Fruit fly (Drosophila melanogaster): Measurements from ENCODE around the gene CG10098.

The CG10098 gene

DNA sequence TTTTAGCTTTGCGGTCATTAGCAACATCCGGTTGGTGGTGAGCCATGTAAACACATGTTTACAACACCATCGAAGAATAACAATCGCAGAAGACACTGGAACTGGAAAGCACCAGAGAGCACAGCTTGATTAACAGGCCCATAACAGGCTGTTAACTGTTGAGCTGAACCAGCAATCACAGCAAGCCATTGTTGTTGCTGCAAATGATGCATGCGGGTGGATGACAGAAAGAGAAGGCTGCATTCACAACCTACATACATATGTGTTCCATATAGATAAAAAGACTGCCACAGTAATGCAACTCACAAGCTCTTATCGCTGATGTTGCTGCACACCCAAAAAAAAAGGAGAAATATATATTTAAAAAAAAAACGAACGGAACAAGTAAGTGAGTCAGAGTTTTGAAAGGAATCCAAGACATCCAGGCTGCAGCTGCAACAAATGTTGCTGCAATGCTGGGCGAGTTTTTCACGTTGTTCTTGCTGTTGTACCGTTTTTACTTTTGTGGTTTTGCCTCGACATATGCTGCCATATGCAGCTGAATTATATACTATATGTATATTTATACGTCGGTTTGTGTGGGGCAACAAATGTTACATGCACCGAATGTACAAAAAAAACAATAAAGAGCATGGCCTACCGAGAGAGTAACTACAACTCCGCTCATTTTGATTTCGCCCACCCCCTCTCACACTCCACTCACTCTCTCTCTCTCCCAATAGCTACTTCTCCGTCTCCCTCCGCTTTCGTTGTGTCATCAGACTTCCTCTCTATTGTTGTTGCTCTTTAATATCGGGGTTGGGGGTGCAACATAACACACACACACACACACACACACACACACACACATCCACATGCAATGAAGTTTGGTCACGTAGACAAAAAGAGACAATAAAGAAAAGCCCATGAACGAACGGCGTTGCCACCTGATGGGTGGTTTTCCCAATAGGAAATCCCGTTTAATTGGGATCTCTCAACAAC, 21.2 kb upstream of the CG10098 start (continued):
- TF ChIP-seq Hr51 (GFP tag; optimal IDR thresholded peaks at IDR 0.05) (no peak), zfh2 (GFP tag; optimal IDR thresholded peaks at IDR 0.05) (no peak), CG3847 (GFP tag; IDR thresholded peaks at IDR 0.05) (no peak), tup (GFP tag; optimal IDR thresholded peaks at IDR 0.05) (no peak), CG42726 (GFP tag; IDR thresholded peaks at IDR 0.05; ENCODE audit: partially characterized antibody) (no peak), dimm (GFP tag; IDR thresholded peaks at IDR 0.05) (no peak), CG8388 (GFP tag; optimal IDR thresholded peaks at IDR 0.05) (no peak), Dp (GFP tag; optimal IDR thresholded peaks at IDR 0.05) (no peak), inv (GFP tag; IDR thresholded peaks at IDR 0.05; ENCODE audit: partially characterized antibody) (no peak), CG11398 (GFP tag; optimal IDR thresholded peaks at IDR 0.05) (no peak), BEAF-32 (GFP tag; optimal IDR thresholded peaks at IDR 0.05) (no peak), p53 (GFP tag; optimal IDR thresholded peaks at IDR 0.05) (no peak), CG1602 (GFP tag; optimal IDR thresholded peaks at IDR 0.05) (no peak), vnd (GFP tag; IDR thresholded peaks at IDR 0.05; ENCODE audit: partially characterized antibody) (no peak), Spps (tag; optimal IDR thresholded peaks at IDR 0.05) (no peak), ap (GFP tag; IDR thresholded peaks at IDR 0.05) (no peak), CG1529 (GFP tag; optimal IDR thresholded peaks at IDR 0.05) (peak; percentile 26), CG3838 (GFP tag; optimal IDR thresholded peaks at IDR 0.05) (peak; percentile 1), CG17568 (GFP tag; optimal IDR thresholded peaks at IDR 0.05) (no peak), CG6854 (GFP tag; optimal IDR thresholded peaks at IDR 0.05) (peak; percentile 42), gsb (GFP tag; IDR thresholded peaks at IDR 0.05) (no peak), scrt (GFP tag; optimal IDR thresholded peaks at IDR 0.05) (peak; percentile 51), CG9932 (GFP tag; IDR thresholded peaks at IDR 0.05) (no peak), al (GFP tag; IDR thresholded peaks at IDR 0.05) (no peak), hb (GFP tag; IDR thresholded peaks at IDR 0.05; ENCODE audit: partially characterized antibody) (no peak), MTF-1 (GFP tag; optimal IDR thresholded peaks at IDR 0.05; ENCODE audit: borderline replicate concordance) (no peak), Dbx (GFP tag; IDR thresholded peaks at IDR 0.05) (no peak), ssp (GFP tag; IDR thresholded peaks at IDR 0.05) (no peak), sisA (GFP tag; IDR thresholded peaks at IDR 0.05) (no peak), Bgb (GFP tag; IDR thresholded peaks at IDR 0.05; ENCODE audit: partially characterized antibody) (no peak), exex (tag; optimal IDR thresholded peaks at IDR 0.05) (no peak), Xrp1 (GFP tag; IDR thresholded peaks at IDR 0.05) (no peak), TFAM (GFP tag; optimal IDR thresholded peaks at IDR 0.05) (no peak), CG9727 (GFP tag; optimal IDR thresholded peaks at IDR 0.05) (no peak), disco-r (GFP tag; optimal IDR thresholded peaks at IDR 0.05) (no peak), mam (GFP tag; optimal IDR thresholded peaks at IDR 0.05) (no peak), CG8924 (tag; optimal IDR thresholded peaks at IDR 0.05) (peak; percentile 33), Vsx1 (GFP tag; optimal IDR thresholded peaks at IDR 0.05) (no peak), CG12769 (tag; optimal IDR thresholded peaks at IDR 0.05) (no peak), CG1603 (tag; optimal IDR thresholded peaks at IDR 0.05) (no peak), CG31224 (GFP tag; IDR thresholded peaks at IDR 0.05) (no peak), Fer2 (tag; optimal IDR thresholded peaks at IDR 0.05) (no peak), HLH4C (GFP tag; IDR thresholded peaks at IDR 0.05; ENCODE audit: partially characterized antibody) (no peak), gt (GFP tag; IDR thresholded peaks at IDR 0.05) (no peak), HmgD (GFP tag; optimal IDR thresholded peaks at IDR 0.05) (no peak), Six4 (GFP tag; optimal IDR thresholded peaks at IDR 0.05) (no peak), lab (GFP tag; optimal IDR thresholded peaks at IDR 0.05) (peak; percentile 2), vfl (GFP tag; optimal IDR thresholded peaks at IDR 0.05) (no peak)
